Fruit fly (Drosophila melanogaster) whole organism, embryonic: ENCODE data around the gene mAChR-B.

ENCODE experiments used
- Blimp-1 ChIP-seq: fragments of 200-800 bp; sonication (Bioruptor generic); optimal IDR thresholded peaks from 3 replicates; lab custom pipeline; 2018; ENCODE audit warnings: missing biosample characterization, missing genetic modification characterization, mild to moderate bottlenecking, moderate library complexity, missing genetic modification reagents
- CG11247 ChIP-seq: fragments of 200-800 bp; sonication (Bioruptor generic); IDR thresholded peaks from 2 replicates; pipeline ENCODE4 v1.3.6; 2022; ENCODE audit warnings: missing biosample characterization, missing genetic modification characterization
- CG1233 ChIP-seq: fragments of 200-800 bp; sonication (Bioruptor generic); optimal IDR thresholded peaks from 4 replicates; lab custom pipeline; 2018; ENCODE audit warnings: missing biosample characterization, mild to moderate bottlenecking, missing genetic modification characterization
- CG14441 ChIP-seq: fragments of 200-800 bp; sonication (Bioruptor generic); IDR thresholded peaks from 2 replicates; pipeline ENCODE4 v1.3.6; 2022; ENCODE audit warnings: missing biosample characterization, missing genetic modification characterization
- CG15479 ChIP-seq: fragments of 200-800 bp; sonication (Bioruptor generic); optimal IDR thresholded peaks from 3 replicates; lab custom pipeline; 2019; ENCODE audit warnings: missing biosample characterization, mild to moderate bottlenecking, missing genetic modification characterization, moderate library complexity
- CG1602 ChIP-seq: fragments of 200-800 bp; sonication (Bioruptor generic); optimal IDR thresholded peaks from 3 replicates; lab custom pipeline; 2016; ENCODE audit warnings: missing biosample characterization, missing genetic modification characterization
- CG17568 ChIP-seq: fragments of 200-800 bp; sonication (Bioruptor generic); optimal IDR thresholded peaks from 2 replicates; lab custom pipeline; 2018; ENCODE audit warnings: missing biosample characterization, mild to moderate bottlenecking, missing genetic modification characterization, moderate library complexity
- CG17802 ChIP-seq: fragments of 200-800 bp; sonication (Bioruptor generic); optimal IDR thresholded peaks from 2 replicates; lab custom pipeline; 2018; ENCODE audit warnings: missing biosample characterization, mild to moderate bottlenecking, missing genetic modification characterization, moderate library complexity
- CG1792 ChIP-seq: fragments of 200-800 bp; sonication (Bioruptor generic); optimal IDR thresholded peaks from 2 replicates; lab custom pipeline; 2016; ENCODE audit warnings: missing biosample characterization, missing genetic modification characterization
- CG3065 ChIP-seq: fragments of 200-800 bp; sonication (Bioruptor generic); optimal IDR thresholded peaks from 2 replicates; lab custom pipeline; 2016; ENCODE audit warnings: missing biosample characterization, missing genetic modification characterization
- CG34224 ChIP-seq: fragments of 200-800 bp; sonication (Bioruptor generic); IDR thresholded peaks from 3 replicates; pipeline ENCODE4 v1.3.6; 2022; ENCODE audit warnings: missing biosample characterization, missing genetic modification characterization; ENCODE audit not compliant: partially characterized antibody
- CG4404 ChIP-seq: fragments of 200-800 bp; sonication (Bioruptor generic); IDR thresholded peaks from 2 replicates; pipeline ENCODE4 v1.3.6; 2022; ENCODE audit warnings: missing biosample characterization, missing genetic modification characterization
- CG5180 ChIP-seq: fragments of 200-800 bp; sonication (Bioruptor generic); optimal IDR thresholded peaks from 3 replicates; lab custom pipeline; 2017; ENCODE audit warnings: missing biosample characterization, missing genetic modification characterization, mild to moderate bottlenecking, moderate library complexity, missing genetic modification reagents
- CG5245 ChIP-seq: fragments of 200-800 bp; sonication (Bioruptor generic); optimal IDR thresholded peaks from 3 replicates; lab custom pipeline; 2016; ENCODE audit warnings: missing biosample characterization, missing genetic modification characterization
- CG8281 ChIP-seq: fragments of 200-800 bp; sonication (Bioruptor generic); optimal IDR thresholded peaks from 2 replicates; lab custom pipeline; 2018; ENCODE audit warnings: missing biosample characterization, mild to moderate bottlenecking, missing genetic modification characterization, moderate library complexity
- CG8944 ChIP-seq: fragments of 200-800 bp; sonication (Bioruptor generic); optimal IDR thresholded peaks from 3 replicates; lab custom pipeline; 2016; ENCODE audit warnings: missing biosample characterization, missing genetic modification characterization
- CG9932 ChIP-seq: fragments of 200-800 bp; sonication (Bioruptor generic); IDR thresholded peaks from 2 replicates; pipeline ENCODE4 v1.3.6; 2022; ENCODE audit warnings: missing biosample characterization, missing genetic modification characterization
- CHES-1-like ChIP-seq: fragments of 200-800 bp; sonication (Bioruptor generic); optimal IDR thresholded peaks from 2 replicates; lab custom pipeline; 2016; ENCODE audit warnings: missing biosample characterization, missing genetic modification characterization
- Deaf1 ChIP-seq: fragments of 200-800 bp; optimal IDR thresholded peaks from 3 replicates; lab custom pipeline; 2019; ENCODE audit warnings: missing biosample characterization, mild to moderate bottlenecking, missing genetic modification characterization, moderate library complexity
- Dfd ChIP-seq, 2 experiments: fragments of >200 bp; optimal IDR thresholded peaks; 2 replicates each; lab custom pipeline; 2017; ENCODE audit warnings: missing biosample characterization in 2 of 2, missing genetic modification characterization in 2 of 2
- ERR ChIP-seq: fragments of 200-800 bp; sonication (Bioruptor generic); optimal IDR thresholded peaks from 2 replicates; lab custom pipeline; 2016; ENCODE audit warnings: missing biosample characterization, missing genetic modification characterization
- HLH3B ChIP-seq: fragments of 200-800 bp; sonication (Bioruptor generic); IDR thresholded peaks from 2 replicates; pipeline ENCODE4 v1.3.6; 2022; ENCODE audit warnings: missing biosample characterization, missing genetic modification characterization
- HLH54F ChIP-seq: fragments of 200-800 bp; sonication (Bioruptor generic); optimal IDR thresholded peaks from 3 replicates; lab custom pipeline; 2016; ENCODE audit warnings: missing biosample characterization, missing genetic modification characterization
- Hand ChIP-seq: fragments of 200-800 bp; sonication (Bioruptor generic); optimal IDR thresholded peaks from 2 replicates; lab custom pipeline; 2017; ENCODE audit warnings: mild to moderate bottlenecking, missing biosample characterization, missing genetic modification reagents, missing genetic modification characterization
- Lim3 ChIP-seq: fragments of 200-800 bp; sonication (Bioruptor generic); IDR thresholded peaks from 2 replicates; pipeline ENCODE4 v1.3.6; 2022; ENCODE audit warnings: missing biosample characterization, missing genetic modification characterization
- Lpt ChIP-seq: fragments of >200 bp; optimal IDR thresholded peaks from 2 replicates; lab custom pipeline; 2018; ENCODE audit warnings: missing biosample characterization, missing genetic modification characterization
- Med ChIP-seq: fragments of 200-800 bp; sonication (Bioruptor generic); peaks from one replicate; lab custom pipeline; 2016; ENCODE audit warnings: missing biosample characterization, missing genetic modification characterization, mild to moderate bottlenecking, inconsistent platforms, moderate library complexity
- NfI ChIP-seq: fragments of 200-800 bp; sonication (Bioruptor generic); optimal IDR thresholded peaks from 3 replicates; lab custom pipeline; 2018; ENCODE audit warnings: missing biosample characterization, mild to moderate bottlenecking, missing genetic modification characterization, moderate library complexity
- Oli ChIP-seq: fragments of 200-800 bp; sonication (Bioruptor generic); optimal IDR thresholded peaks from 2 replicates; lab custom pipeline; 2018; ENCODE audit warnings: missing biosample characterization, mild to moderate bottlenecking, missing genetic modification characterization, moderate library complexity
- Vsx1 ChIP-seq: fragments of 200-800 bp; sonication (Bioruptor generic); optimal IDR thresholded peaks from 2 replicates; lab custom pipeline; 2017; ENCODE audit warnings: missing biosample characterization, mild to moderate bottlenecking, missing genetic modification characterization, missing genetic modification reagents
- YL-1 ChIP-seq: fragments of 200-800 bp; sonication (Bioruptor generic); optimal IDR thresholded peaks from 3 replicates; lab custom pipeline; 2017; ENCODE audit warnings: missing biosample characterization, mild to moderate bottlenecking, missing genetic modification characterization
- aop ChIP-seq: fragments of 200-800 bp; sonication (Bioruptor generic); IDR thresholded peaks from 2 replicates; pipeline ENCODE4 v1.3.6; 2022; ENCODE audit warnings: missing biosample characterization, missing genetic modification characterization
- ap ChIP-seq: fragments of 200-800 bp; sonication (Bioruptor generic); IDR thresholded peaks from 2 replicates; pipeline ENCODE4 v1.3.6; 2022; ENCODE audit warnings: missing biosample characterization, missing genetic modification characterization
- br ChIP-seq: fragments of >200 bp; optimal IDR thresholded peaks from 2 replicates; lab custom pipeline; 2017
- btn ChIP-seq: fragments of 200-800 bp; sonication (Bioruptor generic); optimal IDR thresholded peaks from 2 replicates; lab custom pipeline; 2016; ENCODE audit warnings: missing biosample characterization, missing genetic modification characterization
- cg ChIP-seq: fragments of 200-800 bp; sonication (Bioruptor generic); optimal IDR thresholded peaks from 3 replicates; lab custom pipeline; 2019; ENCODE audit warnings: missing biosample characterization, mild to moderate bottlenecking, missing genetic modification characterization, moderate library complexity
- ewg ChIP-seq: fragments of 200-800 bp; sonication (Bioruptor generic); optimal IDR thresholded peaks from 3 replicates; lab custom pipeline; 2017; ENCODE audit warnings: mild to moderate bottlenecking, missing biosample characterization, missing genetic modification reagents, missing genetic modification characterization
- grau ChIP-seq: fragments of 200-800 bp; optimal IDR thresholded peaks from 3 replicates; lab custom pipeline; 2019; ENCODE audit warnings: missing biosample characterization, mild to moderate bottlenecking, missing genetic modification characterization, moderate library complexity
- inv ChIP-seq: fragments of 200-800 bp; sonication (Bioruptor generic); IDR thresholded peaks from 2 replicates; pipeline ENCODE4 v1.3.6; 2022; ENCODE audit warnings: missing biosample characterization, missing genetic modification characterization; ENCODE audit not compliant: partially characterized antibody
- jigr1 ChIP-seq: fragments of 200-800 bp; sonication (Bioruptor generic); IDR thresholded peaks from 3 replicates; pipeline ENCODE4 v1.3.6; 2022; ENCODE audit warnings: missing biosample characterization, missing genetic modification characterization
- ken ChIP-seq: fragments of 200-800 bp; sonication (Bioruptor generic); IDR thresholded peaks from 3 replicates; pipeline ENCODE4 v1.3.6; 2022; ENCODE audit warnings: missing biosample characterization, missing genetic modification characterization
- lmd ChIP-seq: fragments of 200-800 bp; sonication (Bioruptor generic); IDR thresholded peaks from 2 replicates; pipeline ENCODE4 v1.3.6; 2022; ENCODE audit warnings: missing biosample characterization, missing genetic modification characterization
- luna ChIP-seq: fragments of 200-800 bp; sonication (Bioruptor generic); optimal IDR thresholded peaks from 2 replicates; lab custom pipeline; 2016; ENCODE audit warnings: missing biosample characterization, missing genetic modification characterization
- pita ChIP-seq: fragments of 200-800 bp; sonication (Bioruptor generic); optimal IDR thresholded peaks from 2 replicates; lab custom pipeline; 2017; ENCODE audit warnings: missing biosample characterization, mild to moderate bottlenecking, missing genetic modification characterization
- pnt ChIP-seq: fragments of 200-800 bp; sonication (Bioruptor generic); optimal IDR thresholded peaks from 3 replicates; lab custom pipeline; 2016; ENCODE audit warnings: missing biosample characterization, missing genetic modification characterization
- pum ChIP-seq: fragments of 200-800 bp; sonication (Bioruptor generic); optimal IDR thresholded peaks from 2 replicates; lab custom pipeline; 2016; ENCODE audit warnings: missing biosample characterization, missing genetic modification characterization
- repo ChIP-seq: fragments of 200-800 bp; sonication (Bioruptor generic); optimal IDR thresholded peaks from 2 replicates; lab custom pipeline; 2016; ENCODE audit warnings: missing biosample characterization, missing genetic modification characterization
- sens-2 ChIP-seq: fragments of 200-800 bp; sonication (Bioruptor generic); IDR thresholded peaks from 2 replicates; pipeline ENCODE4 v1.3.6; 2022; ENCODE audit warnings: missing biosample characterization, missing genetic modification characterization
- sim ChIP-seq: fragments of 200-800 bp; sonication (Bioruptor generic); IDR thresholded peaks from 2 replicates; pipeline ENCODE4 v1.3.6; 2022; ENCODE audit warnings: missing biosample characterization, missing genetic modification characterization
- z ChIP-seq: fragments of 200-800 bp; sonication (Bioruptor generic); IDR thresholded peaks from 3 replicates; pipeline ENCODE4 v1.3.6; 2022; ENCODE audit warnings: missing biosample characterization, missing genetic modification characterization

mAChR-B gene

dm6 chr3R:8113833-8114673, 55.0 kb downstream of the mAChR-B start (continued):
- TF ChIP-seq ewg (GFP tag; lab: Kevin White, UChicago) (peak; percentile 61), CG5245 (peak; percentile 83), Vsx1 (GFP tag; lab: Kevin White, UChicago) (peak; percentile 24), CG3065 (GFP tag; lab: Kevin White, UChicago) (peak; percentile 45), sens-2 (GFP tag; lab: Robert Waterston, UW) (peak; percentile 46; the same call in 1 of the 2 replicates), CG17568 (GFP tag; lab: Kevin White, UChicago) (peak; percentile 73), pita (GFP tag; lab: Kevin White, UChicago) (no peak), repo (GFP tag; lab: Kevin White, UChicago) (peak; percentile 72), CG8281 (tag; lab: Kevin White, UChicago) (no peak), jigr1 (GFP tag; lab: Robert Waterston, UW) (no peak), br (no peak), Lpt (GFP tag; lab: Kevin White, UChicago) (no peak), HLH3B (GFP tag; lab: Robert Waterston, UW) (peak; percentile 79), luna (GFP tag; lab: Kevin White, UChicago) (peak; percentile 68), ken (GFP tag; lab: Robert Waterston, UW) (peak; percentile 68; the same call in 2 of the 3 replicates), z (GFP tag; lab: Robert Waterston, UW) (no peak), Deaf1 (tag; lab: Kevin White, UChicago) (peak; percentile 65), pnt (peak; percentile 63), btn (GFP tag; lab: Kevin White, UChicago) (peak; percentile 50), aop (no peak), YL-1 (peak; percentile 27), CG34224 (GFP tag; lab: Robert Waterston, UW) (no peak), lmd (peak; percentile 76), inv (no peak), Lim3 (GFP tag; lab: Robert Waterston, UW) (no peak), grau (peak; percentile 82), NfI (peak; percentile 76), cg (peak; percentile 61), CG9932 (GFP tag; lab: Robert Waterston, UW) (peak; percentile 59), Blimp-1 (GFP tag; lab: Kevin White, UChicago) (peak; percentile 79), Med (GFP tag; lab: Kevin White, UChicago) (peak; percentile 97), Hand (GFP tag; lab: Kevin White, UChicago) (peak; percentile 85), CG5180 (GFP tag; lab: Kevin White, UChicago) (peak; percentile 41), sim (GFP tag; lab: Robert Waterston, UW) (peak; percentile 82), CG17802 (peak; percentile 45), Oli (tag; lab: Kevin White, UChicago) (peak; percentile 81), ERR (peak; percentile 62), HLH54F (peak; percentile 79), pum (GFP tag; lab: Kevin White, UChicago) (peak; percentile 78), CG15479 (peak; percentile 41), ap (peak; percentile 74), CG1602 (peak; percentile 53), CG1233 (GFP tag; lab: Kevin White, UChicago) (peak; percentile 86), CG11247 (GFP tag; lab: Robert Waterston, UW) (peak; percentile 57), Dfd (GFP tag; optimal IDR thresholded peaks at IDR 0.05; lab: Kevin White, UChicago) (no peak), CG14441 (GFP tag; lab: Robert Waterston, UW) (peak; percentile 77), CHES-1-like (GFP tag; lab: Kevin White, UChicago) (peak; percentile 78), CG4404 (peak; percentile 57), CG8944 (GFP tag; lab: Kevin White, UChicago) (peak; percentile 66), CG1792 (GFP tag; lab: Kevin White, UChicago) (peak; percentile 65)
